Fruit fly (Drosophila melanogaster) whole organism, pupa: ENCODE results near the gene CG33090.

Experiments
- CG15710 ChIP-seq: fragments of 200-800 bp; sonication (Bioruptor generic); optimal IDR thresholded peaks from 2 replicates; lab custom pipeline; 2018; ENCODE audit warnings: missing biosample characterization, mild to moderate bottlenecking, missing genetic modification characterization, moderate library complexity
- CG4496 ChIP-seq: fragments of 200-800 bp; sonication (Bioruptor generic); IDR thresholded peaks from 3 replicates; pipeline ENCODE4 v1.3.6; 2022; ENCODE audit warnings: missing biosample characterization, missing genetic modification characterization
- Pif1A ChIP-seq: fragments of 200-800 bp; sonication (Bioruptor generic); optimal IDR thresholded peaks from 3 replicates; lab custom pipeline; 2016; ENCODE audit warnings: missing biosample characterization, missing genetic modification characterization

DNA sequence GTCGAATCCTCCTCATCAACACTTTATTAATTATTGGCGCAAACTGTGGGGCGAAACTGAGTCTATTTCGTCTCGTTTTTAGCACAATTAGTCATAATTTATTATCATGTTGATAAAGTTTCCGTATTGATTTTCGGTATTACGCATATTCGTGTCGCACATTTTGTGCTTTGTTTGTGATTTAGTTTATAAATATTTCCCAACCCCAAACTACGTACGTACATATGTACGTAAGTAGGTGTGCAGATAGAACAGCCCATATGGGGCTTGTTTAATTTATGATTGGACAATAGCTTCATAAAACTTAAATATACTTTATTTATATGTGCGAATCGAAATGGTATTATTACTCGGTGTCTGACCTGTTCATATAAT lies 61.1 kb downstream of the CG33090 start:
- TF ChIP-seq Pif1A (GFP tag; lab: Kevin White, UChicago) (no peak), CG15710 (tag; lab: Kevin White, UChicago) (no peak), CG4496 (GFP tag; lab: Robert Waterston, UW) (no peak)
